Worm (Caenorhabditis elegans) whole organism, L2 larva: ENCODE results near the gene crb-1.

Source experiments
- C34F6.9 ChIP-seq: fragments of 150-350 bp; optimal IDR thresholded peaks from 2 replicates; lab custom pipeline; 2014; ENCODE audit warnings: missing biosample characterization, missing genetic modification characterization
- F13H6.1 ChIP-seq: sonication (generic microtip); optimal IDR thresholded peaks from 2 replicates; lab custom pipeline; 2016; ENCODE audit warnings: missing genetic modification characterization, missing compliant biosample characterization
- R02D3.7 ChIP-seq: fragments of 150-350 bp; optimal IDR thresholded peaks from 2 replicates; lab custom pipeline; 2014; ENCODE audit warnings: missing biosample characterization, missing genetic modification characterization
- ZK546.5 ChIP-seq: sonication (generic microtip); optimal IDR thresholded peaks from 2 replicates; lab custom pipeline; 2017; ENCODE audit warnings: missing biosample characterization, missing genetic modification characterization
- alr-1 ChIP-seq: fragments of 150-350 bp; optimal IDR thresholded peaks from 2 replicates; lab custom pipeline; 2014; ENCODE audit warnings: missing biosample characterization, missing genetic modification characterization
- ama-1 ChIP-seq: fragments of 150-350 bp; optimal IDR thresholded peaks from 2 replicates; lab custom pipeline; 2018; ENCODE audit warnings: inconsistent platforms
- blmp-1 ChIP-seq: sonication (generic microtip); optimal IDR thresholded peaks from 2 replicates; lab custom pipeline; 2017; ENCODE audit warnings: missing genetic modification characterization, mild to moderate bottlenecking, missing compliant biosample characterization, antibody characterized with exemption, moderate library complexity; ENCODE audit not compliant: insufficient read depth
- ceh-82 ChIP-seq: fragments of 150-350 bp; optimal IDR thresholded peaks from 2 replicates; lab custom pipeline; 2014; ENCODE audit warnings: missing biosample characterization, missing genetic modification characterization
- egl-27 ChIP-seq: sonication (generic microtip); optimal IDR thresholded peaks from 3 replicates; lab custom pipeline; 2017; ENCODE audit warnings: missing biosample characterization, missing genetic modification reagents, missing genetic modification characterization
- elt-3 ChIP-seq: sonication (generic microtip); optimal IDR thresholded peaks from 2 replicates; lab custom pipeline; 2017; ENCODE audit warnings: missing biosample characterization, missing genetic modification characterization
- lin-13 ChIP-seq: fragments of 150-350 bp; optimal IDR thresholded peaks from 2 replicates; lab custom pipeline; 2014; ENCODE audit warnings: missing biosample characterization, missing genetic modification reagents, missing genetic modification characterization
- lin-39 ChIP-seq: fragments of 150-350 bp; optimal IDR thresholded peaks from 2 replicates; lab custom pipeline; 2014; ENCODE audit warnings: missing biosample characterization, missing genetic modification reagents, missing genetic modification characterization
- lsy-2 ChIP-seq, 2 experiments: fragments of 150-350 bp in 1 of 2; sonication (generic microtip) in 1 of 2; optimal IDR thresholded peaks; 2 replicates each; lab custom pipeline; 2014 to 2017; ENCODE audit warnings: missing biosample characterization in 2 of 2, missing genetic modification characterization in 2 of 2
- mab-5 ChIP-seq: fragments of 150-350 bp; optimal IDR thresholded peaks from 2 replicates; lab custom pipeline; 2014; ENCODE audit warnings: missing biosample characterization, missing genetic modification characterization
- mbf-1 ChIP-seq: sonication (generic microtip); optimal IDR thresholded peaks from 2 replicates; lab custom pipeline; 2017; ENCODE audit warnings: missing biosample characterization, missing genetic modification characterization
- mdl-1 ChIP-seq, 2 experiments: fragments of 150-350 bp in 1 of 2; sonication (generic microtip) in 1 of 2; optimal IDR thresholded peaks; 2 replicates each; lab custom pipeline; 2017; ENCODE audit warnings: missing biosample characterization in 2 of 2, missing genetic modification characterization in 2 of 2
- nhr-12 ChIP-seq: fragments of 150-350 bp; optimal IDR thresholded peaks from 2 replicates; lab custom pipeline; 2014; ENCODE audit warnings: missing biosample characterization, missing genetic modification characterization
- nhr-129 ChIP-seq: fragments of 150-350 bp; optimal IDR thresholded peaks from 2 replicates; lab custom pipeline; 2014; ENCODE audit warnings: missing biosample characterization, missing genetic modification characterization
- nhr-23 ChIP-seq: fragments of 150-350 bp; optimal IDR thresholded peaks from 2 replicates; lab custom pipeline; 2014; ENCODE audit warnings: missing biosample characterization, missing genetic modification reagents, missing genetic modification characterization
- nhr-25 ChIP-seq: fragments of 150-350 bp; sonication (generic microtip); optimal IDR thresholded peaks from 3 replicates; lab custom pipeline; 2014; ENCODE audit warnings: missing biosample characterization, missing genetic modification characterization
- nhr-6 ChIP-seq: fragments of 150-350 bp; optimal IDR thresholded peaks from 2 replicates; lab custom pipeline; 2014; ENCODE audit warnings: missing biosample characterization, missing genetic modification characterization
- nhr-77 ChIP-seq: fragments of 150-350 bp; optimal IDR thresholded peaks from 2 replicates; lab custom pipeline; 2014; ENCODE audit warnings: missing biosample characterization, missing genetic modification characterization
- peb-1 ChIP-seq: fragments of 150-350 bp; optimal IDR thresholded peaks from 2 replicates; lab custom pipeline; 2014; ENCODE audit warnings: missing biosample characterization, missing genetic modification characterization
- sem-4 ChIP-seq: fragments of 150-350 bp; optimal IDR thresholded peaks from 2 replicates; lab custom pipeline; 2014; ENCODE audit warnings: missing biosample characterization, missing genetic modification reagents, missing genetic modification characterization
- skn-1 ChIP-seq: sonication (generic microtip); optimal IDR thresholded peaks from 2 replicates; lab custom pipeline; 2017; ENCODE audit warnings: missing biosample characterization, missing genetic modification characterization
- sma-3 ChIP-seq: sonication (generic microtip); optimal IDR thresholded peaks from 2 replicates; lab custom pipeline; 2016; ENCODE audit warnings: missing genetic modification reagents, missing genetic modification characterization, missing compliant biosample characterization
- sma-9 ChIP-seq, 2 experiments: fragments of 150-350 bp in 1 of 2; sonication (generic microtip) in 1 of 2; optimal IDR thresholded peaks; 2 replicates each; lab custom pipeline; 2014 to 2016; ENCODE audit warnings: missing genetic modification characterization in 2 of 2, mild to moderate bottlenecking in 1 of 2, missing biosample characterization in 1 of 2, missing compliant biosample characterization in 1 of 2, missing genetic modification reagents in 1 of 2, moderate library complexity in 1 of 2
- snpc-4 ChIP-seq: fragments of 150-350 bp; optimal IDR thresholded peaks from 2 replicates; lab custom pipeline; 2014; ENCODE audit warnings: missing biosample characterization, missing genetic modification characterization
- unc-55 ChIP-seq: fragments of 150-350 bp; sonication (generic microtip); optimal IDR thresholded peaks from 3 replicates; lab custom pipeline; 2014; ENCODE audit warnings: missing biosample characterization, missing genetic modification reagents, missing genetic modification characterization
- unc-62 ChIP-seq: fragments of 150-350 bp; optimal IDR thresholded peaks from 2 replicates; lab custom pipeline; 2014; ENCODE audit warnings: missing biosample characterization, missing genetic modification reagents, missing genetic modification characterization
- zag-1 ChIP-seq: fragments of 150-350 bp; optimal IDR thresholded peaks from 2 replicates; lab custom pipeline; 2014; ENCODE audit warnings: missing biosample characterization, missing genetic modification characterization
- ztf-1 ChIP-seq: fragments of 200-800 bp; sonication (Bioruptor generic); conservative IDR thresholded peaks from 2 replicates; pipeline ENCODE4 v1.3.6; 2022; ENCODE audit warnings: missing genetic modification characterization, missing compliant biosample characterization
- ztf-11 ChIP-seq: sonication (generic microtip); optimal IDR thresholded peaks from 2 replicates; lab custom pipeline; 2017; ENCODE audit warnings: missing biosample characterization, missing genetic modification characterization

crb-1 gene

DNA sequence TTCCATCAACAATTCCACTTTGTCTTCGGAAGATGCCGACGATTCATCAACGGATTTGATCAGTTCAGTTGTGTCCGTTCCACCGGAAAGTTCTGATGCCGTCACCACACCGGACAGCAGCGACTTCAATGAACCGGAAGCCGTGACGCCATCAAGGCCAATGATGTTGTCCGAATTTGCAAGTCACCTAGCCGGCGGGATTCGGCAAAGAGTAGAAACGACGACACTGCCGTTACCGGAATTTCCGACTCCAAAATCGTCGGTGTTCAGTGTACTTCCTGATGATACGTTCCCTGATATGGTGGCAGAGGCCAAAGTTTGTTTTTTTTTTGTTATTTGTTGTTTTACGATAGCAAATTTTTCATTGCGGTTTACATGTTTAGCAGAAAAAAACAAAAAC is 50.3 kb downstream of the crb-1 start:
- peak; percentile 15 for TF ChIP-seq sma-3 (GFP tag; lab: Kevin White, UChicago)
- TF ChIP-seq unc-62 (GFP tag; lab: Kevin White, UChicago) = no peak

DNA sequence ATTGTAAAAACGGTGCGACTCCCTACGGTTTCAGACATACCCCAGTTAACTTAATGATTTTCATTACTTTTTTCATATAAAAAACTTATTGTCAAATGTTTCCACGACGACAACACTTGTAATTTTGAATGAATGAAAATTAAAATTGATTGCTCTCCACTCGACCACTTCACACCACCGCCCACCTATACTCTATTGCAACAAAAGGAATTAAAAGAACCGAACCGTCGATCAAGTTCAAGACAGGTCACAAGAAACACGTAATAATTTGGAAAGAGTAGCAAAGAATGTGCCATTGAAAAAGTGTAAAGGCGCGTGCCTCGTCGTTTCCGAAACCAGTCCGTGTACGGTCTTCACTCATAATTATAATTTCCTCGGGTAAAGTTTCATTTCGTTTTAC is 51.3 kb downstream of the crb-1 start, which contains the start of gene F10D7.11:
Gene F10D7.11, plus strand, starts transcription at position 301 of the 400 bp plus-strand sequence.
- TF ChIP-seq ztf-11 (tag; lab: Kevin White, UChicago) (no peak), mbf-1 (tag; lab: Kevin White, UChicago) (no peak), ceh-82 (tag; lab: Kevin White, UChicago) (no peak), mdl-1 (tag; optimal IDR thresholded peaks at IDR 0.05; lab: Kevin White, UChicago) (no peak), alr-1 (no peak), F13H6.1 (tag; lab: Kevin White, UChicago) (no peak), nhr-129 (tag; lab: Kevin White, UChicago) (no peak), lsy-2 (tag; optimal IDR thresholded peaks at IDR 0.05; lab: Kevin White, UChicago) (no peak), sma-3 (GFP tag; lab: Kevin White, UChicago) (no peak), lin-13 (GFP tag; lab: Kevin White, UChicago) (no peak), ama-1 (no peak), peb-1 (tag; lab: Kevin White, UChicago) (no peak), sem-4 (tag; lab: Kevin White, UChicago) (no peak), C34F6.9 (tag; lab: Kevin White, UChicago) (no peak)
- TF ChIP-seq, all 48 proteins: peak for 0

DNA sequence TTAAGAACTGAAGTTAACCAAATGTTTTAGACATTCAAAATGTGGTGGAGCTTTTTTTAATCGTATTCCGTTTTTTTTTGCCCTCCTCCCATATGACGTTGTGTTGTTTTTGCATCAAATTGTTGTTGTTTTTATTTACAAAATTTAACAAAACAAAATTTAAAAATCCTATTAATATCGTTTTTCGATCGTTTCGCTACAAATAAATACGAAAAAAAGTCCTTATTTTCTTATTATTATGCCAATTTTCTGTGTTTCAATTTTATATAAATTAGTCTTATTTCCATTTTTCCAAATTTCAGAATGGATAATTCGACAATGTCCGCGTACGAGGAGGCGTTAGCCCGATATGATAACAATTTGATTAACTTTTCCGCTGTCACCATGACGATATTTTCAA is 54.4 kb downstream of the crb-1 start, which contains the start of gene npr-36:
Gene npr-36, plus strand, starts transcription at position 301 of the 400 bp plus-strand sequence.
- TF ChIP-seq ceh-82 (tag; lab: Kevin White, UChicago) (no peak), ama-1 (no peak), blmp-1 (no peak), egl-27 (no peak), nhr-25 (tag; lab: Kevin White, UChicago) (no peak), ztf-11 (tag; lab: Kevin White, UChicago) (no peak), nhr-12 (tag; lab: Kevin White, UChicago) (no peak), C34F6.9 (tag; lab: Kevin White, UChicago) (no peak), ZK546.5 (tag; lab: Kevin White, UChicago) (no peak), mab-5 (tag; lab: Kevin White, UChicago) (no peak), mbf-1 (tag; lab: Kevin White, UChicago) (no peak)

DNA sequence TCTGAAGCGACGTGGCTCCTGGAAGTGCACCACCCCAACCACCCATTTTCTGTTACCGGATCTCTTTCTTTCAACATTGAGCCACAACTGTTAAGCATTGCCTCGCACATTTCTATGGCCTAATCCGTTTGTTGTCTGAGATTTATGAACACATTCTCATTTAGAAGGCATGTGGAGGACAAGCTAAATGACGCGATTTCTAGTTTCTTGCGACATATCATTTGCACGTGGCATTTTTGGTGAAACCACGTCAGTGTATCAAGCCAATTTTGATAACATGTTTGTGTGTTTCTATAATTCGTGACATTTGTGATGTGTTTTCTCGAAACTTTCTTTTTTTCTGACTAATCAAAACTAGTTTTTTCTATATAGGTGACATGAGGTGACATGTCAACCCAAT is 57.1 kb downstream of the crb-1 start:
- no peak for TF ChIP-seq skn-1 (tag; lab: Kevin White, UChicago)
- no peak for TF ChIP-seq snpc-4 (tag; lab: Kevin White, UChicago)
- TF ChIP-seq nhr-23 (tag; lab: Kevin White, UChicago) = no peak
- TF ChIP-seq R02D3.7 (tag; lab: Kevin White, UChicago) = no peak
- no peak for TF ChIP-seq ama-1

DNA sequence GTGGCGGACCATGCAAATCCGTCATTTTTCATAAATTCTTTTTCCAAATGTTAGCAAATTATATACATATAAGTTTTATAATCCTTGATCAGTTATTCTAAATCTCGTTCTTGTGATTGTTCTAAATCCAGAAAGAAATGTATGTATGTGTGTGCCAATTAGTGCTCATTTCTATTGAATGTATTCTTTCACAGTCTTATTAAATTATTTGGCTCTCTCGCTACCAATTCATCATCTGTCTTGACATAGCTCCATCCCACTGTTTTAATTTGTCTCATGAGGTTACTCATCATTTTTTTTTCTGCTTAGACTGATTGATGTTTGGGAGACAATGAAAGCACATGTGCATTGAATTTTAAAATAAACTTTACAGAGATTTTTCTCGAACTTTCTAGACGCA is 58.4 kb downstream of the crb-1 start:
- no peak for TF ChIP-seq ama-1
- no peak for TF ChIP-seq nhr-77 (tag; lab: Kevin White, UChicago)
- TF ChIP-seq elt-3 (tag; lab: Kevin White, UChicago) = no peak
- TF ChIP-seq sma-9 (GFP tag; optimal IDR thresholded peaks at IDR 0.05; lab: Kevin White, UChicago) = no peak
- TF ChIP-seq sma-9 (tag; optimal IDR thresholded peaks at IDR 0.05; lab: Kevin White, UChicago) = no peak
- no peak for TF ChIP-seq zag-1 (tag; lab: Kevin White, UChicago)
- no peak for TF ChIP-seq sem-4 (tag; lab: Kevin White, UChicago)
- no peak for TF ChIP-seq ztf-11 (tag; lab: Kevin White, UChicago)
- no peak for TF ChIP-seq nhr-6
- TF ChIP-seq unc-55 (GFP tag; lab: Kevin White, UChicago) = no peak
- no peak for TF ChIP-seq lsy-2 (tag; optimal IDR thresholded peaks at IDR 0.05; lab: Kevin White, UChicago)
- TF ChIP-seq lin-39 (tag; lab: Kevin White, UChicago) = no peak
- no peak for TF ChIP-seq ztf-1 (GFP tag; lab: Robert Waterston, UW)
